Fruit fly (Drosophila melanogaster) Kc167 (cell line): ENCODE data around the gene Mst57Dc.

Source experiments
- Myc ChIP-seq: fragments of >200 bp; optimal IDR thresholded peaks from 2 replicates; lab custom pipeline; 2017; ENCODE audit warnings: missing external identifiers
- Sin3A ChIP-seq: fragments of >200 bp; optimal IDR thresholded peaks from 2 replicates; lab custom pipeline; 2018; ENCODE audit warnings: missing external identifiers
- h ChIP-seq: fragments of >200 bp; optimal IDR thresholded peaks from 3 replicates; lab custom pipeline; 2018; ENCODE audit warnings: missing external identifiers
- insv ChIP-seq: fragments of >200 bp; optimal IDR thresholded peaks from 3 replicates; lab custom pipeline; 2018; ENCODE audit warnings: missing external identifiers
- psq ChIP-seq: fragments of >200 bp; optimal IDR thresholded peaks from 2 replicates; lab custom pipeline; 2017; ENCODE audit warnings: missing external identifiers
- ttk ChIP-seq: sonication (Bioruptor generic); optimal IDR thresholded peaks from 2 replicates; lab custom pipeline; 2017; ENCODE audit warnings: missing external identifiers

The Mst57Dc gene

DNA sequence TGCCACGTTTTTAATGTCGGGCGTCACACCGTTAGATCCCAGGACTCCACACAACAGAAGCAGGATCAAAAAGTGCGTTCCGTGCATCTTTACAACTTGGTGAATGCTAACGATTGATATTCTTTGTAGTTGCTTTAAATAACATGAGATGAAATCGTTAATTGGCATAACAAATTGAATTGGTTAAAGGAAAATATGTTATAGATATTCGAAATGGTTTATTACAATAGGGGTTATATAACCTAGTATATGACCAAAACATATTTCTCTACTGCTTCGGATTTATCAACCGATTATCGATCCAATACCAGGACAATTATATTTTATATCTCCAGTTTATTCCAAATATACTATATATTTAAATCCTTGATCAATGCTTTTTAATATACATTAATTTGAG lies at the start of gene Mst57Dc:
Gene Mst57Dc, minus strand, starts transcription at position 101 of the 400 bp plus-strand sequence.
- TF ChIP-seq Myc (lab: Kevin White, UChicago) (no peak), psq (lab: Kevin White, UChicago) (no peak), insv (lab: Kevin White, UChicago) (no peak), Sin3A (lab: Kevin White, UChicago) (no peak), ttk (lab: Kevin White, UChicago) (no peak), h (lab: Kevin White, UChicago) (no peak)

dm6 chr3R:25877064-25877463 lies 47.6 kb upstream of the Mst57Dc start:
- TF ChIP-seq ttk (lab: Kevin White, UChicago) (no peak), psq (lab: Kevin White, UChicago) (no peak)

DNA sequence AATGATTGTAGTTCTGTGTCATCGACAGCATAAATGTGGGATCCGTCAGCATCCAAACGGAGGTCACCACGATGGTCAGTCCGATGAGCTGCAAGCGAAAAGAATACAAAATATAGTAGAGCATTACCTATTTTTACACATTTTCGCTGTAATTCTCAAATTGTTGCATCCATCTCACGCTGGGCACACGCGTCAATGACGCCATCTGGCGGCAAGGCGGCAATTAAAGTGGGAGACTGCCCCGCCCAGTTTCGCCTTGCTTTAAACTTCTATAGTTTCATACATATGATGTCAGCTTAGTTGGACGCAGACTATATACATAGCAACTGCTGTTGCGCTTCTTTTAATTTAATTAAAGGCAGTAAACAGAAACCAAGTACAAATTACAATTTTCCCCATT lies 47.1 kb upstream of the Mst57Dc start:
- TF ChIP-seq insv (lab: Kevin White, UChicago) (no peak), h (lab: Kevin White, UChicago) (no peak), psq (lab: Kevin White, UChicago) (no peak), Sin3A (lab: Kevin White, UChicago) (no peak), Myc (lab: Kevin White, UChicago) (no peak)

DNA sequence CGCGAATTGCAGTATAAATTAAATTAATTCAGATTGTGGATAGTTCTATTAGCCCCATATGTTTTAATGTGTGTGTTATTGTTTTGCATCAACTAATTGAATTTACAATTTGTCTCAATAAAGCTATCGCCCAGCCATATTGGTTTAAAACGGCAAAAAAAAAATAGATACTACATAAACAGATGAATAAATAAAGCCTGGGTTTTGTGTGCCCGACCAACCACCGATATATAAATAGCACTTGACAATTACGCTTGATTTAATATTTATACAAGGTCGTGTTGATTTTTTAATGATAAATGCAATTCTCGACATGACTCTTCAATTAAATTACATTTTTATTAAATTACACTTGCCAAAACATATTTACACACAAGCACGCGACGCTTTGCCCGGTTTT lies 40.9 kb upstream of the Mst57Dc start:
- no peak for TF ChIP-seq psq (lab: Kevin White, UChicago)
- no peak for TF ChIP-seq insv (lab: Kevin White, UChicago)
- TF ChIP-seq h (lab: Kevin White, UChicago): no peak
- TF ChIP-seq Myc (lab: Kevin White, UChicago): no peak
- no peak for TF ChIP-seq ttk (lab: Kevin White, UChicago)
- no peak for TF ChIP-seq Sin3A (lab: Kevin White, UChicago)

DNA sequence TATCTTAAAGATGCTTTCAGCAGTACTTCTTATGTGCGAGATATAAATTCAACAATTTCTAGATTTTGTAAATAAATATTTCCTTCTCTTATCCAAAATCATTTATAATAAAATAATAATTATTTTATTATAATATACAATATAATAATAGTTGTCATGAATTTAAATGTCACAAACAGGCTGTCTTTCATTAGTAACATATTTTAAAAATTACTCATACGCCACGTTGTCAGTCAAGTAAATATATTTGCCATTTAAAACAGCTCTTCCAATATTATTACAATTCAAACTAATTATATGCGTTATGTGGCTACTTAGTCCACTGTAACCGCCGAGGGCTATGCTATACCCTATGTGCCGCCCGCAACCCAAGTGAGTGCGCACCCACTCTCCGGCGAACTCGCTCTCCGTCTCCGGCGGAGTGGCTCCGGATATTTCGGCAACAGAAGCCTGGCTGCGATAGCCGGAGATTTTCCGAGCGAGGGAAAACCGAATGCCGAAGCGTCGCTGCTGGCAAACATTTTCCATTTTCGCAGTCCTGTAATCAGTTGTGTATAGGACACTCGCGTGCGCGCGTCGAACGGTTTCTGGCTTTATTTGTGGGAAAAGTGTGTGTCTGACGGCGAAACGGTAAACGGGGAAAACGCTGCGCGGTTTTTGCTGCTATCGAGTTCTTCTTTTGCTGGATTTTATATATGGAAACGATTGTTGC lies 26.3 kb upstream of the Mst57Dc start, which contains the start of gene CG5890:
Gene CG5890, plus strand, starts transcription at position 561 of the 712 bp plus-strand sequence.
- TF ChIP-seq h (lab: Kevin White, UChicago) (no peak), Myc (lab: Kevin White, UChicago) (no peak), ttk (lab: Kevin White, UChicago) (no peak), Sin3A (lab: Kevin White, UChicago) (no peak)

DNA sequence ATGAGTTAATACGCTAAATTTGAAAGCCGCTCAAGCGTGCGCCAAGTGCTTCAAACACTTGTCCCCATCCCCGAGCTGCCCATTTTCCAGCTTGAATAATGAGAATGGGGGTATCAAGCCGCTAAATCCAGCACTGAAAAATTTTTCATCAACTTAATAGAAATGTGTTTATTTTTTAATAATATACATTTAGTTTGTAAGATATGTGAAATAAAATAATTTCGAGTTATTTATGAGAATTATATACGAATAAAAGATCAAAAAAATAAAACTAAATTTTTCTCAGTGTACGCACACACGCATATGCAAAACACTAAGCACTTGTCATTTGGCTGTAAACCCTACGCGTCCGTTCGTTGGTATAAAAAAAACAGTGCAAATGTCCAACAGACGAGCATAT lies 25.3 kb upstream of the Mst57Dc start:
- no peak for TF ChIP-seq psq (lab: Kevin White, UChicago)
- TF ChIP-seq Myc (lab: Kevin White, UChicago): no peak
- TF ChIP-seq insv (lab: Kevin White, UChicago): no peak
- TF ChIP-seq h (lab: Kevin White, UChicago): no peak
- TF ChIP-seq ttk (lab: Kevin White, UChicago): no peak
- TF ChIP-seq Sin3A (lab: Kevin White, UChicago): no peak

dm6 chr3R:25851224-25851682 lies 21.8 kb upstream of the Mst57Dc start, which contains the start of the genes CG14545 and CG5886:
TSS of gene CG14545 (minus strand) at chr3R:25851291.
TSS of gene CG5886 (plus strand) at chr3R:25851632.
- TF ChIP-seq psq (lab: Kevin White, UChicago): no peak
- no peak for TF ChIP-seq ttk (lab: Kevin White, UChicago)
- TF ChIP-seq insv (lab: Kevin White, UChicago): no peak
- TF ChIP-seq Sin3A (lab: Kevin White, UChicago): no peak
- no peak for TF ChIP-seq Myc (lab: Kevin White, UChicago)
- TF ChIP-seq h (lab: Kevin White, UChicago): no peak

DNA sequence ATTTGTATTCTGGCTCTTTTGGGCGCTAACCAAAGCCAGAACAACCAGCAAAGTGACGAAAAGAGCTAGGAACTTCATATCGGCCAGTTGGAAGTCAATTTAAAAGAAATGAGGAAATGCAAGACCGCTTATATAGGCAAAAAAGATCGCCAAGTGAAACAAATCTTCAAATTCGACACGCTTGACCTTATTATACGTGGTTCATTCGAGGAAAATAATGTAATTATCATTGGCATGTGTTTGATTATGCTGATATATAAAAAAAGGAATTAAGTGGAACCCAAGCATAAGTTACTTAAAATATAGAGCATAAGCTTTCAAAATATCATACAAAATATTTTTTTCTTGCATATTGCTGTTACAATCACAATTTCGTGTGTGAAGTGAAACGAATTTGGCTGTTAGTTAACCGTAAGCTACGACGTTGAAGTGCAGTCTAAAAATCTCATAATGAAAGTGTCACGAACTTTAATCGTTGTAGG lies 2.3 kb upstream of the Mst57Dc start, which contains the start of the genes Mst57Da and alpha4GT2:
Gene Mst57Da, minus strand, starts transcription at position 101 of the 482 bp plus-strand sequence.
Gene alpha4GT2, plus strand, starts transcription at position 432 of the 482 bp plus-strand sequence.
- no peak for TF ChIP-seq ttk (lab: Kevin White, UChicago)

DNA sequence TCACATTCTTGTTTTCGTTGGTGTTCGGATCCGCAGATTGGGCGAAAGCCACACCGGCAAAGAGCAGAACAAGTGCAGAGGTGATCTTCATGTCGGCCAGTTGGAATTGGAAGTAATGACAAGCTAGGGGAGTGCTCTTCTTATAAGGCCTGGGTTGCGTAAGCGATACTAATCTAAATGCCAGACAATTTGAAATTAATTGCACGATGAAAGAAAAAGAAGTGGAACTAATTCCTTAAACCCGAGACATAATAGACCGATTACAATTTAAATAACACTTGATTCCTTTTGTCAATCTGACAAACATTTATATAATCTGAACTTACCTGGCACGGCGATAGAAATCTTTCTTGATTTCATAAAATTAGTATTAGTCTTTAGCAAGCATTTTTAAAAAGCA lies 1.3 kb upstream of the Mst57Dc start, which contains the start of gene Mst57Db:
Gene Mst57Db, minus strand, starts transcription at position 101 of the 400 bp plus-strand sequence.
- TF ChIP-seq Sin3A (lab: Kevin White, UChicago): no peak
- no peak for TF ChIP-seq Myc (lab: Kevin White, UChicago)
- TF ChIP-seq ttk (lab: Kevin White, UChicago): no peak
- TF ChIP-seq insv (lab: Kevin White, UChicago): no peak

- no peak for TF ChIP-seq insv (lab: Kevin White, UChicago)
- TF ChIP-seq Myc (lab: Kevin White, UChicago): no peak
- no peak for TF ChIP-seq h (lab: Kevin White, UChicago)
- no peak for TF ChIP-seq ttk (lab: Kevin White, UChicago)
- TF ChIP-seq psq (lab: Kevin White, UChicago): no peak
- no peak for TF ChIP-seq Sin3A (lab: Kevin White, UChicago)
Measured at dm6 chr3R:25830128-25830527, 630 bp upstream of the Mst57Dc start, which contains the start of gene Sfp96F. TSS of gene Sfp96F (minus strand) at chr3R:25830228.

- TF ChIP-seq ttk (lab: Kevin White, UChicago) (no peak), insv (lab: Kevin White, UChicago) (no peak), Sin3A (lab: Kevin White, UChicago) (no peak), psq (lab: Kevin White, UChicago) (no peak)
Measured at dm6 chr3R:25815179-25815578, 14.3 kb downstream of the Mst57Dc start, which contains the start of gene CG14354. TSS of gene CG14354 (plus strand) at chr3R:25815479.

dm6 chr3R:25811611-25812010 lies 17.9 kb downstream of the Mst57Dc start, which contains the start of the genes Acam and CG17770:
TSS of gene Acam (plus strand) at chr3R:25811911.
TSS of gene CG17770 (plus strand) at chr3R:25811911.
- TF ChIP-seq ttk (lab: Kevin White, UChicago): no peak
- TF ChIP-seq Myc (lab: Kevin White, UChicago): no peak
